Fruit fly (Drosophila melanogaster) whole organism, embryonic: ENCODE data around the gene CROT.

Experiments
- CG10431 ChIP-seq: fragments of 200-800 bp; sonication (Bioruptor generic); optimal IDR thresholded peaks from 3 replicates; lab custom pipeline; 2018; ENCODE audit warnings: missing biosample characterization, mild to moderate bottlenecking, missing genetic modification characterization
- CG10565 ChIP-seq: fragments of 200-800 bp; sonication (Bioruptor generic); optimal IDR thresholded peaks from 3 replicates; lab custom pipeline; 2016; ENCODE audit warnings: missing biosample characterization, mild to moderate bottlenecking, missing genetic modification characterization
- CG10959 ChIP-seq: fragments of 200-800 bp; sonication (Bioruptor generic); IDR thresholded peaks from 2 replicates; pipeline ENCODE4 v1.3.6; 2022; ENCODE audit warnings: missing biosample characterization, missing genetic modification characterization
- CG12769 ChIP-seq: fragments of 200-800 bp; sonication (Bioruptor generic); optimal IDR thresholded peaks from 2 replicates; lab custom pipeline; 2019; ENCODE audit warnings: missing biosample characterization, mild to moderate bottlenecking, missing genetic modification characterization, moderate library complexity
- CG13775 ChIP-seq: fragments of 200-800 bp; sonication (Bioruptor generic); optimal IDR thresholded peaks from 3 replicates; lab custom pipeline; 2017; ENCODE audit warnings: missing biosample characterization, mild to moderate bottlenecking, missing genetic modification characterization
- CG18476 ChIP-seq: fragments of 200-800 bp; sonication (Bioruptor generic); optimal IDR thresholded peaks from 2 replicates; lab custom pipeline; 2016; ENCODE audit warnings: missing biosample characterization, mild to moderate bottlenecking, missing genetic modification characterization
- CG4617 ChIP-seq: fragments of 200-800 bp; sonication (Bioruptor generic); optimal IDR thresholded peaks from 3 replicates; lab custom pipeline; 2016; ENCODE audit warnings: missing biosample characterization, missing genetic modification characterization, borderline replicate concordance
- CG6791 ChIP-seq: fragments of 200-800 bp; sonication (Bioruptor generic); IDR thresholded peaks from 3 replicates; pipeline ENCODE4 v1.3.6; 2022; ENCODE audit warnings: missing biosample characterization, missing genetic modification characterization; ENCODE audit not compliant: partially characterized antibody
- CG7556 ChIP-seq: fragments of 200-800 bp; sonication (Bioruptor generic); optimal IDR thresholded peaks from 2 replicates; lab custom pipeline; 2017; ENCODE audit warnings: missing biosample characterization, mild to moderate bottlenecking, missing genetic modification characterization
- Chrac-16 ChIP-seq: fragments of 200-800 bp; sonication (Bioruptor generic); optimal IDR thresholded peaks from 3 replicates; lab custom pipeline; 2016; ENCODE audit warnings: missing biosample characterization, missing genetic modification characterization
- Drgx ChIP-seq: fragments of 200-800 bp; sonication (Bioruptor generic); IDR thresholded peaks from 2 replicates; pipeline ENCODE4 v1.3.6; 2022; ENCODE audit warnings: missing biosample characterization, missing genetic modification characterization
- E2f1 ChIP-seq: fragments of 200-800 bp; sonication (Bioruptor generic); IDR thresholded peaks from 2 replicates; pipeline ENCODE4 v1.3.6; 2022; ENCODE audit warnings: missing biosample characterization, missing genetic modification characterization
- HmgD ChIP-seq: fragments of 200-800 bp; sonication (Bioruptor generic); optimal IDR thresholded peaks from 3 replicates; lab custom pipeline; 2016; ENCODE audit warnings: missing biosample characterization, missing genetic modification characterization
- Lpt ChIP-seq: fragments of >200 bp; optimal IDR thresholded peaks from 2 replicates; lab custom pipeline; 2018; ENCODE audit warnings: missing biosample characterization, missing genetic modification characterization
- Scr ChIP-seq: fragments of 200-800 bp; sonication (Bioruptor generic); IDR thresholded peaks from 2 replicates; pipeline ENCODE4 v1.3.6; 2022; ENCODE audit warnings: missing biosample characterization, missing genetic modification characterization; ENCODE audit not compliant: partially characterized antibody
- Sin3A ChIP-seq: fragments of >200 bp; optimal IDR thresholded peaks from 2 replicates; lab custom pipeline; 2018
- Six4 ChIP-seq: fragments of 200-800 bp; sonication (Bioruptor generic); optimal IDR thresholded peaks from 2 replicates; lab custom pipeline; 2016; ENCODE audit warnings: missing biosample characterization, missing genetic modification characterization
- Spps ChIP-seq: fragments of 200-800 bp; sonication (Bioruptor generic); optimal IDR thresholded peaks from 2 replicates; lab custom pipeline; 2018; ENCODE audit warnings: missing biosample characterization, mild to moderate bottlenecking, missing genetic modification characterization
- TFAM ChIP-seq: fragments of 200-800 bp; sonication (Bioruptor generic); optimal IDR thresholded peaks from 2 replicates; lab custom pipeline; 2017; ENCODE audit warnings: missing biosample characterization, missing genetic modification characterization, inconsistent platforms
- Usf ChIP-seq: fragments of 200-800 bp; sonication (Bioruptor generic); optimal IDR thresholded peaks from 2 replicates; lab custom pipeline; 2017; ENCODE audit warnings: missing genotype, missing biosample characterization, missing genetic modification characterization
- Xbp1 ChIP-seq: fragments of 200-800 bp; sonication (Bioruptor generic); optimal IDR thresholded peaks from 3 replicates; lab custom pipeline; 2016; ENCODE audit warnings: missing biosample characterization, mild to moderate bottlenecking, missing genetic modification characterization
- abd-A ChIP-seq: fragments of 200-800 bp; sonication (Bioruptor generic); optimal IDR thresholded peaks from 3 replicates; lab custom pipeline; 2019; ENCODE audit warnings: missing biosample characterization, mild to moderate bottlenecking, missing genetic modification characterization, moderate library complexity
- ac ChIP-seq: fragments of 200-800 bp; sonication (Bioruptor generic); optimal IDR thresholded peaks from 3 replicates; lab custom pipeline; 2017; ENCODE audit warnings: missing biosample characterization, mild to moderate bottlenecking, missing genetic modification characterization
- ap ChIP-seq: fragments of 200-800 bp; sonication (Bioruptor generic); IDR thresholded peaks from 2 replicates; pipeline ENCODE4 v1.3.6; 2022; ENCODE audit warnings: missing biosample characterization, missing genetic modification characterization
- cad ChIP-seq: fragments of >200 bp; optimal IDR thresholded peaks from 2 replicates; lab custom pipeline; 2017; ENCODE audit warnings: missing biosample characterization, missing genetic modification characterization
- crp ChIP-seq, 2 experiments: fragments of 200-800 bp; sonication (Bioruptor generic); optimal IDR thresholded peaks; 2 replicates in 1 of 2; 3 replicates in 1 of 2; lab custom pipeline; 2017; ENCODE audit warnings: missing biosample characterization in 2 of 2, missing genetic modification characterization in 2 of 2, mild to moderate bottlenecking in 1 of 2, moderate library complexity in 1 of 2
- da ChIP-seq: fragments of 200-800 bp; sonication (Bioruptor generic); optimal IDR thresholded peaks from 2 replicates; lab custom pipeline; 2016; ENCODE audit warnings: missing biosample characterization, missing genetic modification characterization
- dan ChIP-seq: fragments of 200-800 bp; sonication (Bioruptor generic); IDR thresholded peaks from 2 replicates; pipeline ENCODE4 v1.3.6; 2022; ENCODE audit warnings: missing biosample characterization, missing genetic modification characterization
- dm ChIP-seq: fragments of 200-800 bp; sonication (Bioruptor generic); optimal IDR thresholded peaks from 3 replicates; lab custom pipeline; 2016; ENCODE audit warnings: missing biosample characterization, missing genetic modification characterization
- en ChIP-seq: fragments of 200-800 bp; sonication (Bioruptor generic); optimal IDR thresholded peaks from 2 replicates; lab custom pipeline; 2016; ENCODE audit warnings: missing biosample characterization, missing genetic modification characterization
- fd96Cb ChIP-seq: fragments of 200-800 bp; sonication (Bioruptor generic); optimal IDR thresholded peaks from 2 replicates; lab custom pipeline; 2018; ENCODE audit warnings: missing biosample characterization, mild to moderate bottlenecking, missing genetic modification characterization, moderate library complexity
- gem ChIP-seq: fragments of 200-800 bp; sonication (Bioruptor generic); optimal IDR thresholded peaks from 2 replicates; lab custom pipeline; 2019; ENCODE audit warnings: missing biosample characterization, mild to moderate bottlenecking, missing genetic modification characterization, moderate library complexity
- gt ChIP-seq: fragments of 200-800 bp; sonication (Bioruptor generic); IDR thresholded peaks from 2 replicates; pipeline ENCODE4 v1.3.6; 2022; ENCODE audit warnings: missing biosample characterization, missing genetic modification characterization
- insv ChIP-seq, 2 experiments: fragments of 200-800 bp; sonication (Bioruptor generic); optimal IDR thresholded peaks; 3 replicates each; lab custom pipeline; 2016 to 2018; ENCODE audit warnings: missing biosample characterization in 2 of 2, missing genetic modification characterization in 2 of 2
- lola ChIP-seq, 3 experiments: fragments of >200 bp in 2 of 3; fragments of 200-800 bp in 1 of 3; sonication (Bioruptor generic) in 1 of 3; optimal IDR thresholded peaks; 2 replicates each; lab custom pipeline; 2017 to 2019; ENCODE audit warnings: missing biosample characterization in 3 of 3, missing genetic modification characterization in 3 of 3, mild to moderate bottlenecking in 1 of 3, moderate library complexity in 1 of 3
- nerfin-1 ChIP-seq: fragments of 200-800 bp; sonication (Bioruptor generic); optimal IDR thresholded peaks from 3 replicates; lab custom pipeline; 2019; ENCODE audit warnings: missing biosample characterization, mild to moderate bottlenecking, missing genetic modification characterization, moderate library complexity
- ranshi ChIP-seq: fragments of 200-800 bp; sonication (Bioruptor generic); IDR thresholded peaks from 2 replicates; pipeline ENCODE4 v1.3.6; 2022; ENCODE audit warnings: missing biosample characterization, missing genetic modification characterization
- sd ChIP-seq: fragments of 200-800 bp; sonication (Bioruptor generic); optimal IDR thresholded peaks from 3 replicates; lab custom pipeline; 2018; ENCODE audit warnings: missing biosample characterization, mild to moderate bottlenecking, missing genetic modification characterization, moderate library complexity
- sim ChIP-seq: fragments of 200-800 bp; sonication (Bioruptor generic); IDR thresholded peaks from 2 replicates; pipeline ENCODE4 v1.3.6; 2022; ENCODE audit warnings: missing biosample characterization, missing genetic modification characterization
- unc-4 ChIP-seq: fragments of 200-800 bp; sonication (Bioruptor generic); IDR thresholded peaks from 2 replicates; pipeline ENCODE4 v1.3.6; 2022; ENCODE audit warnings: missing biosample characterization, missing genetic modification characterization; ENCODE audit not compliant: partially characterized antibody
- vvl ChIP-seq: fragments of 200-800 bp; sonication (Bioruptor generic); IDR thresholded peaks from 2 replicates; pipeline ENCODE4 v1.3.6; 2022; ENCODE audit warnings: missing biosample characterization, missing genetic modification characterization
- wek ChIP-seq: fragments of 200-800 bp; sonication (Bioruptor generic); optimal IDR thresholded peaks from 3 replicates; lab custom pipeline; 2018; ENCODE audit warnings: missing biosample characterization, mild to moderate bottlenecking, missing genetic modification characterization, moderate library complexity
- zen ChIP-seq: fragments of 200-800 bp; sonication (Bioruptor generic); optimal IDR thresholded peaks from 3 replicates; lab custom pipeline; 2018; ENCODE audit warnings: missing biosample characterization, mild to moderate bottlenecking, missing genetic modification characterization, moderate library complexity

The CROT gene

dm6 chr3R:27706581-27707181, at the start of gene CROT, which contains the start of gene CG12877 (continued):
- TF ChIP-seq CG6791 (GFP tag; lab: Robert Waterston, UW) (no peak), gem (tag; lab: Kevin White, UChicago) (peak; percentile 88), da (GFP tag; lab: Kevin White, UChicago) (no peak), Sin3A (lab: Kevin White, UChicago) (peak; percentile 26), fd96Cb (peak; percentile 75), ap (peak; percentile 68), insv (GFP tag; optimal IDR thresholded peaks at IDR 0.05; lab: Kevin White, UChicago) (peak in 1 of 2 experiments; percentile 74), HmgD (GFP tag; lab: Kevin White, UChicago) (no peak), Drgx (GFP tag; lab: Robert Waterston, UW) (no peak), en (no peak), zen (tag; lab: Kevin White, UChicago) (peak; percentile 72), sim (GFP tag; lab: Robert Waterston, UW) (peak; percentile 17; the same call in 1 of the 2 replicates), ac (GFP tag; lab: Kevin White, UChicago) (no peak), Spps (peak; percentile 1), CG12769 (peak; percentile 11), dan (no peak), CG7556 (GFP tag; lab: Kevin White, UChicago) (peak; percentile 72), Chrac-16 (GFP tag; lab: Kevin White, UChicago) (peak; percentile 77), Six4 (GFP tag; lab: Kevin White, UChicago) (peak; percentile 60), CG4617 (GFP tag; lab: Kevin White, UChicago) (peak; percentile 66), Xbp1 (GFP tag; lab: Kevin White, UChicago) (peak; percentile 86), nerfin-1 (tag; lab: Kevin White, UChicago) (peak; percentile 86), TFAM (peak; percentile 13), CG10565 (GFP tag; lab: Kevin White, UChicago) (no peak), E2f1 (GFP tag; lab: Robert Waterston, UW) (peak; percentile 47; the same call in 1 of the 2 replicates), lola (GFP tag; optimal IDR thresholded peaks at IDR 0.05; lab: Kevin White, UChicago) (peak in 1 of 3 experiments; percentile 88), CG10959 (GFP tag; lab: Robert Waterston, UW) (peak; percentile 33; the same call in 1 of the 2 replicates), CG18476 (GFP tag; lab: Kevin White, UChicago) (peak; percentile 52), CG10431 (GFP tag; lab: Kevin White, UChicago) (no peak), dm (peak; percentile 27), CG13775 (GFP tag; lab: Kevin White, UChicago) (peak; percentile 89), Lpt (no peak), unc-4 (GFP tag; lab: Robert Waterston, UW) (peak; percentile 31; the same call in 1 of the 2 replicates), gt (GFP tag; lab: Robert Waterston, UW) (no peak), abd-A (no peak), Scr (peak; percentile 52), ranshi (GFP tag; lab: Robert Waterston, UW) (peak; percentile 70; the same call in 1 of the 2 replicates), crp (GFP tag; optimal IDR thresholded peaks at IDR 0.05; lab: Kevin White, UChicago) (peak; percentile 97 to 98), cad (GFP tag; lab: Kevin White, UChicago) (no peak)

dm6 chr3R:27740692-27741091, 34.1 kb upstream of the CROT start:
- TF ChIP-seq sd (tag; lab: Kevin White, UChicago) (peak; percentile 90), vvl (GFP tag; lab: Robert Waterston, UW) (peak; percentile 28; the same call in 1 of the 2 replicates), wek (GFP tag; lab: Kevin White, UChicago) (no peak), Usf (GFP tag; lab: Kevin White, UChicago) (no peak)
- TF ChIP-seq, all 482 proteins: peak for 2
